Worm (Caenorhabditis elegans) whole organism, early embryonic: ENCODE data around the gene Y39A1A.31.

Source experiments
- aly-1 ChIP-seq: sonication (generic microtip); optimal IDR thresholded peaks from 2 replicates; lab custom pipeline; 2016; ENCODE audit warnings: missing genetic modification characterization, missing compliant biosample characterization
- ama-1 ChIP-seq: fragments of 150-350 bp; optimal IDR thresholded peaks from 2 replicates; lab custom pipeline; 2014
- ets-7 ChIP-seq: sonication (generic microtip); optimal IDR thresholded peaks from 2 replicates; lab custom pipeline; 2016; ENCODE audit warnings: missing genotype, missing genetic modification characterization, missing compliant biosample characterization
- hmbx-1 ChIP-seq: sonication (generic microtip); optimal IDR thresholded peaks from 2 replicates; lab custom pipeline; 2016; ENCODE audit warnings: mild to moderate bottlenecking, missing genetic modification characterization, missing compliant biosample characterization
- hmg-4 ChIP-seq: fragments of 200-800 bp; sonication (Bioruptor generic); optimal IDR thresholded peaks from 2 replicates; lab custom pipeline; 2018; ENCODE audit warnings: mild to moderate bottlenecking, missing genetic modification characterization, missing compliant biosample characterization
- pes-1 ChIP-seq: fragments of 200-800 bp; sonication (Bioruptor generic); IDR thresholded peaks from 2 replicates; pipeline ENCODE4 v1.3.6; 2022; ENCODE audit warnings: missing genetic modification reagents, missing genetic modification characterization, missing compliant biosample characterization
- scrt-1 ChIP-seq: fragments of 200-800 bp; sonication (Bioruptor generic); IDR thresholded peaks from 2 replicates; pipeline ENCODE4 v1.3.6; 2022; ENCODE audit warnings: missing genetic modification characterization, missing compliant biosample characterization
- tbx-11 ChIP-seq: fragments of 200-800 bp; sonication (Bioruptor generic); IDR thresholded peaks from 2 replicates; pipeline ENCODE4 v1.3.6; 2022; ENCODE audit warnings: missing genetic modification characterization, missing compliant biosample characterization

DNA sequence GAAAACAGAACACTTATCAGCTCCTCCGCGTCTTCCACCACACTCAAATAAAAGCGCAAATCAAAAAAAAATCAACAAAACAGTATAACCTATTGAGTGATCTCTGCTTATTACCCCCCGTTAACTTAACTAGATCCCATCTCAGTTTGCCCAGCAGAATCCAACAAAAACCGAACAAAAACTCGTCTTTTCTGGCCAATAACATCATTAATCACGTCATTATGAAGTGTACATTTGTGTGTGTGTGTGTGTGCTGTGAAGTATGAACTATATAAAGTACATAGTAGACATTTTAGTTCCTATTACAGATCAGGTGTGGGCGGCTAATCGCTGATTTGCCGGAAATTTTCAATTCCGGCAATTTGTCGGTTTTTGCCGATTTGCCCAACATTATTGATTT, 29.1 kb upstream of the Y39A1A.31 start:
- TF ChIP-seq aly-1 (tag; lab: Kevin White, UChicago) (no peak), ama-1 (lab: Kevin White, UChicago) (no peak), ets-7 (no peak), hmg-4 (GFP tag; lab: Kevin White, UChicago) (no peak), scrt-1 (GFP tag; lab: Robert Waterston, UW) (no peak), hmbx-1 (tag; lab: Kevin White, UChicago) (no peak), tbx-11 (GFP tag; lab: Robert Waterston, UW) (no peak), pes-1 (GFP tag; lab: Robert Waterston, UW) (no peak)
